Worm (Caenorhabditis elegans) whole organism, young adult: ENCODE data around the gene Y22D7AR.7.
A peak's percentile ranks its signal among the peaks of the same experiment; 100 is the strongest.

ENCODE experiments used
- B0019.2 ChIP-seq: fragments of 200-800 bp; sonication (Bioruptor generic); conservative IDR thresholded peaks from 2 replicates; pipeline ENCODE4 v1.3.6; 2022; ENCODE audit warnings: missing genetic modification reagents, missing genetic modification characterization, missing compliant biosample characterization
- F10E7.11 ChIP-seq: sonication (generic microtip); optimal IDR thresholded peaks from 2 replicates; lab custom pipeline; 2017; ENCODE audit warnings: mild to moderate bottlenecking, missing genetic modification characterization, moderate library complexity, missing compliant biosample characterization
- F57C9.4 ChIP-seq: sonication (generic microtip); optimal IDR thresholded peaks from 2 replicates; lab custom pipeline; 2017; ENCODE audit warnings: mild to moderate bottlenecking, missing genetic modification characterization, missing compliant biosample characterization
- K12H6.12 ChIP-seq: fragments of 200-800 bp; sonication (Bioruptor generic); optimal IDR thresholded peaks from 2 replicates; lab custom pipeline; 2018; ENCODE audit warnings: mild to moderate bottlenecking, missing genetic modification characterization, missing compliant biosample characterization
- T26A5.8 ChIP-seq: sonication (generic microtip); optimal IDR thresholded peaks from 2 replicates; lab custom pipeline; 2016; ENCODE audit warnings: missing genetic modification characterization, missing compliant biosample characterization
- Y56A3A.18 ChIP-seq: fragments of 200-800 bp; sonication (Bioruptor generic); IDR thresholded peaks from 2 replicates; pipeline ENCODE4 v1.3.6; 2022; ENCODE audit warnings: missing genetic modification reagents, missing genetic modification characterization, missing compliant biosample characterization
- ZK185.1 ChIP-seq: sonication (generic microtip); optimal IDR thresholded peaks from 2 replicates; lab custom pipeline; 2016; ENCODE audit warnings: mild to moderate bottlenecking, missing genetic modification characterization, missing compliant biosample characterization; ENCODE audit not compliant: poor library complexity, severe bottlenecking
- aptf-2 ChIP-seq: fragments of 200-800 bp; sonication (Bioruptor generic); conservative IDR thresholded peaks from 2 replicates; pipeline ENCODE4 v1.3.6; 2022; ENCODE audit warnings: missing genetic modification reagents, missing genetic modification characterization, missing compliant biosample characterization
- attf-6 ChIP-seq: fragments of 200-800 bp; sonication (Bioruptor generic); IDR thresholded peaks from 2 replicates; pipeline ENCODE4 v1.3.6; 2022; ENCODE audit warnings: missing genetic modification reagents, missing genetic modification characterization, missing compliant biosample characterization
- bed-2 ChIP-seq: fragments of 200-800 bp; sonication (Bioruptor generic); IDR thresholded peaks from 2 replicates; pipeline ENCODE4 v1.3.6; 2022; ENCODE audit warnings: missing genetic modification reagents, missing genetic modification characterization, missing compliant biosample characterization
- cebp-1 ChIP-seq, 2 experiments: fragments of 200-800 bp in 1 of 2; sonication (Bioruptor generic) in 1 of 2; sonication (generic microtip) in 1 of 2; IDR thresholded peaks in 1 of 2; optimal IDR thresholded peaks in 1 of 2; 2 replicates each; pipeline versions ENCODE4 v1.3.6 to Lab custom; 2017 to 2022; ENCODE audit warnings: missing compliant biosample characterization in 2 of 2, missing genetic modification characterization in 2 of 2, mild to moderate bottlenecking in 1 of 2, missing genetic modification reagents in 1 of 2, moderate library complexity in 1 of 2
- ekl-4 ChIP-seq: fragments of 200-800 bp; sonication (Bioruptor generic); IDR thresholded peaks from 2 replicates; pipeline ENCODE4 v1.3.6; 2022; ENCODE audit warnings: missing genetic modification reagents, missing genetic modification characterization, missing compliant biosample characterization
- ets-4 ChIP-seq: fragments of 200-800 bp; sonication (Bioruptor generic); optimal IDR thresholded peaks from 2 replicates; lab custom pipeline; 2018; ENCODE audit warnings: mild to moderate bottlenecking, missing genetic modification characterization, missing compliant biosample characterization
- hmg-1.2 ChIP-seq: fragments of 200-800 bp; sonication (Bioruptor generic); IDR thresholded peaks from 2 replicates; pipeline ENCODE4 v1.3.6; 2022; ENCODE audit warnings: missing genetic modification reagents, missing genetic modification characterization, missing compliant biosample characterization
- hmg-20 ChIP-seq: fragments of 200-800 bp; sonication (Bioruptor generic); IDR thresholded peaks from 2 replicates; pipeline ENCODE4 v1.3.6; 2022; ENCODE audit warnings: missing genetic modification reagents, missing genetic modification characterization, missing compliant biosample characterization
- let-526 ChIP-seq: fragments of 200-800 bp; sonication (Bioruptor generic); IDR thresholded peaks from 2 replicates; pipeline ENCODE4 v1.3.6; 2022; ENCODE audit warnings: missing genetic modification reagents, missing genetic modification characterization, missing compliant biosample characterization
- lsl-1 ChIP-seq: fragments of 200-800 bp; sonication (Bioruptor generic); optimal IDR thresholded peaks from 2 replicates; lab custom pipeline; 2018; ENCODE audit warnings: mild to moderate bottlenecking, missing genetic modification characterization, moderate library complexity, missing compliant biosample characterization
- lsy-27 ChIP-seq: sonication (generic microtip); optimal IDR thresholded peaks from 2 replicates; lab custom pipeline; 2017; ENCODE audit warnings: missing genetic modification characterization, mild to moderate bottlenecking, missing compliant biosample characterization, antibody characterized with exemption, missing genotype, borderline replicate concordance; ENCODE audit not compliant: insufficient read depth
- pha-4 ChIP-seq: fragments of 150-350 bp; sonication (generic microtip); optimal IDR thresholded peaks from 2 replicates; lab custom pipeline; 2014; ENCODE audit warnings: missing biosample characterization, missing genetic modification reagents, missing genetic modification characterization
- rec-8 ChIP-seq, 2 experiments: sonication (generic microtip); optimal IDR thresholded peaks; 2 replicates each; lab custom pipeline; 2016; ENCODE audit warnings: mild to moderate bottlenecking in 2 of 2, missing genetic modification characterization in 2 of 2, missing genetic modification reagents in 2 of 2, missing genotype in 2 of 2, missing biosample characterization in 1 of 2, missing compliant biosample characterization in 1 of 2, moderate library complexity in 1 of 2
- snpc-3.4 ChIP-seq: sonication (generic microtip); optimal IDR thresholded peaks from 2 replicates; lab custom pipeline; 2017; ENCODE audit warnings: missing genetic modification characterization, mild to moderate bottlenecking, missing compliant biosample characterization, antibody characterized with exemption, moderate library complexity, missing genotype, missing genetic modification reagents
- snpc-4 ChIP-seq, 5 experiments: fragments of 150-350 bp in 1 of 5; sonication (generic microtip) in 4 of 5; optimal IDR thresholded peaks; 2 replicates each; lab custom pipeline; 2014 to 2018; ENCODE audit warnings: missing genetic modification characterization in 5 of 5, missing biosample characterization in 3 of 5, antibody characterized with exemption in 2 of 5, mild to moderate bottlenecking in 2 of 5, missing compliant biosample characterization in 2 of 5, missing genotype in 2 of 5, moderate library complexity in 2 of 5, missing genetic modification reagents in 1 of 5
- somi-1 ChIP-seq: fragments of 200-800 bp; sonication (Bioruptor generic); optimal IDR thresholded peaks from 2 replicates; lab custom pipeline; 2018; ENCODE audit warnings: mild to moderate bottlenecking, missing genetic modification characterization, missing compliant biosample characterization
- zim-3 ChIP-seq: sonication (generic microtip); optimal IDR thresholded peaks from 2 replicates; lab custom pipeline; 2017; ENCODE audit warnings: mild to moderate bottlenecking, missing genetic modification characterization, moderate library complexity, missing compliant biosample characterization
- ztf-25 ChIP-seq: fragments of 200-800 bp; sonication (Bioruptor generic); IDR thresholded peaks from 2 replicates; pipeline ENCODE4 v1.3.6; 2022; ENCODE audit warnings: missing genetic modification reagents, missing genetic modification characterization, missing compliant biosample characterization
- ztf-3 ChIP-seq: fragments of 200-800 bp; sonication (Bioruptor generic); optimal IDR thresholded peaks from 2 replicates; lab custom pipeline; 2018; ENCODE audit warnings: mild to moderate bottlenecking, missing genetic modification characterization, missing compliant biosample characterization

The Y22D7AR.7 gene

DNA sequence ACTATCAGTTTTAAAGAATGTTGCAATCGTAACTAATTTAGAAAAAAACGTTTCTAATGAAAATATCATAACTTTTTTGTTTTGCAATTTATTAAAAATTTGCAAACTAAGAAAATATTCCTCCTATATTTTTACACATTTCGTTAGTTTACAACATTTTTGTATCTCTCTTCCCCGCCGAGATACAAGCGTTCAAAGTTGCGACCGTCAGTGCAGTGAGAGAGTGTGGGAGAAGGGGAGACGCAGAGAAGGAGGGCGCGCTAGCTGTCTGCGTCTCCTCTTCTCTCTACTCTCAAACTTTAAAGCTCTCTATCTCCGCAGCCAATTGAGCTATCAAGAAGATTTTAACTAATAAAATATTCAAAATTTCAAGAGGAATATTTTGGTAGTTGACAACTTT lies 7.5 kb downstream of the Y22D7AR.7 start:
- TF ChIP-seq ztf-25 (GFP tag; lab: Robert Waterston, UW) (no peak), hmg-1.2 (GFP tag; lab: Robert Waterston, UW) (peak; percentile 77)

DNA sequence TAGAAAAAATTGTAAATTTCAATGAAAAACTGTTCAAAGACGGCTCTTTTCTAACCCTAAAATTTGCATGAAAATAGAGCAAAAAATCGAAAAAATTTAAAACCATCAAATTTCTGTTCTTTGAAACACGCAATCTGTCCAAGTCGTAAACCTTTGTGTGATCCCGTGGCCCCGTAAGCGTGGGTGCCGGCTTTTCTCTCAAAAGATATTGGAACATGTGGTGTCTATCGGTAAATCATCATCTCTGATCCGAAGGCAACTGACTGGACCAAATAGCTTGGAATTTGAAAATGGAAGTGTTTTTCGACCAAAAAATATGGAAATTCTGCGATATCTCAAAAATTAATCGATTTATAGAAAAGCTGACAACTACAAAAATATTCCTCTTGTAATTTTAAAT lies 9.2 kb downstream of the Y22D7AR.7 start:
- TF ChIP-seq ZK185.1 (tag; lab: Kevin White, UChicago): no peak
- no peak for TF ChIP-seq F10E7.11
- no peak for TF ChIP-seq Y56A3A.18 (GFP tag; lab: Robert Waterston, UW)
- TF ChIP-seq aptf-2 (GFP tag; lab: Robert Waterston, UW): no peak
- TF ChIP-seq ets-4 (GFP tag; lab: Kevin White, UChicago): no peak
- TF ChIP-seq B0019.2: no peak
- no peak for TF ChIP-seq F57C9.4 (tag; lab: Kevin White, UChicago)
- no peak for TF ChIP-seq rec-8 (tag; optimal IDR thresholded peaks at IDR 0.05; lab: Kevin White, UChicago)
- no peak for TF ChIP-seq lsy-27
- TF ChIP-seq hmg-20 (GFP tag; lab: Robert Waterston, UW): no peak

- TF ChIP-seq zim-3 (tag; lab: Kevin White, UChicago) (no peak), somi-1 (GFP tag; lab: Kevin White, UChicago) (no peak), lsy-27 (no peak), pha-4 (tag; lab: Kevin White, UChicago) (no peak), ekl-4 (GFP tag; lab: Robert Waterston, UW) (no peak), bed-2 (GFP tag; lab: Robert Waterston, UW) (no peak)
- TF ChIP-seq, all 124 proteins: peak for 0
These were observed 11.3 kb downstream of the Y22D7AR.7 start, which contains the start of gene Y22D7AR.6 for ce11 chrIII:1676588-1676987. Y22D7AR.6 (minus strand) TSS chrIII:1676721.

ce11 chrIII:1674760-1675159 lies 13.1 kb downstream of the Y22D7AR.7 start:
- TF ChIP-seq cebp-1 (GFP tag; IDR thresholded peaks at IDR 0.05; lab: Robert Waterston, UW): no peak; the same call in 1 of the 2 replicates
- peak; percentile 93 for TF ChIP-seq cebp-1 (tag; optimal IDR thresholded peaks at IDR 0.05; lab: Kevin White, UChicago)
- no peak for TF ChIP-seq T26A5.8 (tag; lab: Kevin White, UChicago)

- TF ChIP-seq lsl-1: no peak
- peak; percentile 34; the same call in 1 of the 2 replicates for TF ChIP-seq cebp-1 (GFP tag; IDR thresholded peaks at IDR 0.05; lab: Robert Waterston, UW)
- peak; percentile 91 for TF ChIP-seq cebp-1 (tag; optimal IDR thresholded peaks at IDR 0.05; lab: Kevin White, UChicago)
These were observed 14.6 kb downstream of the Y22D7AR.7 start for ce11 chrIII:1673320-1673719.

- TF ChIP-seq ZK185.1 (tag; lab: Kevin White, UChicago): no peak
- no peak for TF ChIP-seq let-526 (GFP tag; lab: Robert Waterston, UW)
- no peak for TF ChIP-seq ztf-3 (GFP tag; lab: Kevin White, UChicago)
- no peak for TF ChIP-seq attf-6 (GFP tag; lab: Robert Waterston, UW)
- no peak for TF ChIP-seq snpc-4 (GFP tag; optimal IDR thresholded peaks at IDR 0.05; lab: Kevin White, UChicago)
- TF ChIP-seq snpc-4 (tag; optimal IDR thresholded peaks at IDR 0.05; lab: Kevin White, UChicago): no peak
- no peak for TF ChIP-seq snpc-3.4 (tag; lab: Kevin White, UChicago)
- no peak for TF ChIP-seq K12H6.12 (tag; lab: Kevin White, UChicago)
- no peak for TF ChIP-seq F57C9.4 (tag; lab: Kevin White, UChicago)
These were observed 19.4 kb downstream of the Y22D7AR.7 start, which contains the start of gene glb-30 for ce11 chrIII:1668519-1668918. glb-30 (minus strand) TSS chrIII:1668619.
